Worm (Caenorhabditis elegans) whole organism, mixed stage, embryonic: ENCODE results near the gene K09F6.13.

ENCODE experiments used
- M03D4.4 ChIP-seq: sonication (generic microtip); optimal IDR thresholded peaks from 2 replicates; lab custom pipeline; 2017; ENCODE audit warnings: mild to moderate bottlenecking, missing genetic modification characterization, missing compliant biosample characterization
- blmp-1 ChIP-seq: fragments of 150-350 bp; optimal IDR thresholded peaks from 2 replicates; lab custom pipeline; 2014; ENCODE audit warnings: missing biosample characterization, missing genetic modification characterization
- ceh-39 ChIP-seq: fragments of 150-350 bp; optimal IDR thresholded peaks from 2 replicates; lab custom pipeline; 2014; ENCODE audit warnings: missing biosample characterization, missing genetic modification characterization
- ceh-43 ChIP-seq: fragments of 200-800 bp; sonication (Bioruptor generic); optimal IDR thresholded peaks from 2 replicates; lab custom pipeline; 2018; ENCODE audit warnings: mild to moderate bottlenecking, missing genetic modification characterization, moderate library complexity, missing compliant biosample characterization
- ceh-83 ChIP-seq: fragments of 200-800 bp; sonication (Bioruptor generic); optimal IDR thresholded peaks from 2 replicates; lab custom pipeline; 2018; ENCODE audit warnings: mild to moderate bottlenecking, missing genetic modification characterization, missing compliant biosample characterization
- ces-1 ChIP-seq: fragments of 150-350 bp; optimal IDR thresholded peaks from 2 replicates; lab custom pipeline; 2014; ENCODE audit warnings: missing biosample characterization, missing genetic modification reagents, missing genetic modification characterization
- cnd-1 ChIP-seq: fragments of 200-800 bp; sonication (Bioruptor generic); optimal IDR thresholded peaks from 2 replicates; lab custom pipeline; 2018; ENCODE audit warnings: mild to moderate bottlenecking, missing genetic modification characterization, missing compliant biosample characterization
- drap-1 ChIP-seq: fragments of 200-800 bp; sonication (Bioruptor generic); optimal IDR thresholded peaks from 3 replicates; lab custom pipeline; 2018; ENCODE audit warnings: mild to moderate bottlenecking, missing genetic modification characterization, missing compliant biosample characterization
- elt-1 ChIP-seq: sonication (generic microtip); optimal IDR thresholded peaks from 2 replicates; lab custom pipeline; 2017; ENCODE audit warnings: missing genetic modification characterization, mild to moderate bottlenecking, missing compliant biosample characterization, antibody characterized with exemption, moderate library complexity, borderline replicate concordance; ENCODE audit not compliant: insufficient read depth
- elt-3 ChIP-seq: fragments of 150-350 bp; optimal IDR thresholded peaks from 2 replicates; lab custom pipeline; 2014; ENCODE audit warnings: missing biosample characterization, missing genetic modification characterization
- flh-1 ChIP-seq: fragments of 200-800 bp; sonication (Bioruptor generic); optimal IDR thresholded peaks from 2 replicates; lab custom pipeline; 2018; ENCODE audit warnings: mild to moderate bottlenecking, missing genetic modification characterization, moderate library complexity, missing compliant biosample characterization
- ham-2 ChIP-seq: fragments of 200-800 bp; sonication (Bioruptor generic); optimal IDR thresholded peaks from 2 replicates; lab custom pipeline; 2018; ENCODE audit warnings: mild to moderate bottlenecking, missing genetic modification characterization, missing compliant biosample characterization
- lin-13 ChIP-seq: fragments of 150-350 bp; optimal IDR thresholded peaks from 2 replicates; lab custom pipeline; 2014; ENCODE audit warnings: missing biosample characterization, missing genetic modification characterization
- lin-32 ChIP-seq: fragments of 200-800 bp; sonication (Bioruptor generic); optimal IDR thresholded peaks from 2 replicates; lab custom pipeline; 2018; ENCODE audit warnings: mild to moderate bottlenecking, missing genetic modification characterization, missing compliant biosample characterization
- lsy-2 ChIP-seq: fragments of 150-350 bp; optimal IDR thresholded peaks from 2 replicates; lab custom pipeline; 2014; ENCODE audit warnings: missing biosample characterization, missing genetic modification characterization
- mab-5 ChIP-seq: fragments of 150-350 bp; optimal IDR thresholded peaks from 2 replicates; lab custom pipeline; 2014; ENCODE audit warnings: missing biosample characterization, missing genetic modification characterization
- mep-1 ChIP-seq: fragments of 150-350 bp; optimal IDR thresholded peaks from 2 replicates; lab custom pipeline; 2017; ENCODE audit warnings: missing biosample characterization, missing genetic modification reagents, missing genetic modification characterization, inconsistent platforms
- mls-2 ChIP-seq: sonication (generic microtip); optimal IDR thresholded peaks from 2 replicates; lab custom pipeline; 2016; ENCODE audit warnings: mild to moderate bottlenecking, missing genetic modification characterization, moderate library complexity, missing compliant biosample characterization
- nhr-2 ChIP-seq: fragments of 150-350 bp; optimal IDR thresholded peaks from 2 replicates; lab custom pipeline; 2014; ENCODE audit warnings: missing biosample characterization, missing genetic modification characterization
- nhr-28 ChIP-seq: fragments of 150-350 bp; optimal IDR thresholded peaks from 2 replicates; lab custom pipeline; 2014; ENCODE audit warnings: missing biosample characterization, missing genetic modification characterization
- nhr-76 ChIP-seq: sonication (generic microtip); optimal IDR thresholded peaks from 2 replicates; lab custom pipeline; 2017; ENCODE audit warnings: missing biosample characterization, missing genetic modification characterization
- pha-4 ChIP-seq: fragments of 150-350 bp; optimal IDR thresholded peaks from 2 replicates; lab custom pipeline; 2018; ENCODE audit warnings: missing biosample characterization, missing genetic modification reagents, missing genetic modification characterization
- snpc-4 ChIP-seq: fragments of 150-350 bp; optimal IDR thresholded peaks from 2 replicates; lab custom pipeline; 2014; ENCODE audit warnings: missing biosample characterization, missing genetic modification characterization
- sptf-1 ChIP-seq: sonication (generic microtip); optimal IDR thresholded peaks from 2 replicates; lab custom pipeline; 2017; ENCODE audit warnings: mild to moderate bottlenecking, missing genetic modification characterization, moderate library complexity, missing compliant biosample characterization
- tbx-8 ChIP-seq: fragments of 200-800 bp; sonication (Bioruptor generic); optimal IDR thresholded peaks from 2 replicates; lab custom pipeline; 2018; ENCODE audit warnings: mild to moderate bottlenecking, missing genetic modification characterization, moderate library complexity, missing compliant biosample characterization
- unc-120 ChIP-seq: sonication (generic microtip); optimal IDR thresholded peaks from 2 replicates; lab custom pipeline; 2017; ENCODE audit warnings: missing genetic modification characterization, missing compliant biosample characterization; ENCODE audit not compliant: poor library complexity, severe bottlenecking
- unc-39 ChIP-seq: fragments of 150-350 bp; optimal IDR thresholded peaks from 2 replicates; lab custom pipeline; 2014; ENCODE audit warnings: missing biosample characterization, missing genetic modification characterization
- unc-62 ChIP-seq: fragments of 150-350 bp; optimal IDR thresholded peaks from 2 replicates; lab custom pipeline; 2014; ENCODE audit warnings: missing biosample characterization, missing genetic modification reagents, missing genetic modification characterization
- zip-8 ChIP-seq: fragments of 150-350 bp; optimal IDR thresholded peaks from 2 replicates; lab custom pipeline; 2014; ENCODE audit warnings: missing biosample characterization, missing genetic modification characterization
- ztf-11 ChIP-seq: fragments of 150-350 bp; optimal IDR thresholded peaks from 2 replicates; lab custom pipeline; 2014; ENCODE audit warnings: missing biosample characterization, missing genetic modification characterization

Gene K09F6.13

DNA sequence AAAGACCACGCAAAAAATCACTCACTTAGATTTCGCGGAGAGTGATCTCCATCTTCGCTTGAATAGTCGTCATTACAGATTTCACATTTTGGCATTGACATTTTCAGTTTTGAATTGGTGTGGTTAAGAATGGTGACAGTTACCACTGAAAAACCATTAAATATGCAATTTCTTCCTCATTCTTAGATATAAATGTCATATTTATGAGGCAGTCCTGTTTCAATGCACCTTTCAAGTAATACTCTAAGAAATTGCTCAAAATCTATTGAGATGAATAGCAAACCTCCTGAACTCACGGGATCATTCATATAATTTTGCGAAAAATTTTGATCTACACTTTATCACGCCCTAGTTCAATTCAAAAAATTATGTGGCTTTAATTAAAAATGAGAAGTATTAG lies 3.1 kb downstream of the K09F6.13 start, which contains the start of gene K09F6.7:
TSS of gene K09F6.7 (minus strand) at position 101 of the 400 bp plus-strand sequence.
- TF ChIP-seq nhr-28 (tag; lab: Kevin White, UChicago) (no peak), mep-1 (tag; lab: Kevin White, UChicago) (no peak), ceh-43 (GFP tag; lab: Kevin White, UChicago) (no peak), ces-1 (GFP tag; lab: Kevin White, UChicago) (no peak), snpc-4 (tag; lab: Kevin White, UChicago) (no peak), M03D4.4 (tag; lab: Kevin White, UChicago) (no peak), ceh-83 (GFP tag; lab: Kevin White, UChicago) (no peak), tbx-8 (no peak), drap-1 (no peak), nhr-76 (no peak), zip-8 (tag; lab: Kevin White, UChicago) (no peak)
- TF ChIP-seq, all 35 proteins: peak for 0

DNA sequence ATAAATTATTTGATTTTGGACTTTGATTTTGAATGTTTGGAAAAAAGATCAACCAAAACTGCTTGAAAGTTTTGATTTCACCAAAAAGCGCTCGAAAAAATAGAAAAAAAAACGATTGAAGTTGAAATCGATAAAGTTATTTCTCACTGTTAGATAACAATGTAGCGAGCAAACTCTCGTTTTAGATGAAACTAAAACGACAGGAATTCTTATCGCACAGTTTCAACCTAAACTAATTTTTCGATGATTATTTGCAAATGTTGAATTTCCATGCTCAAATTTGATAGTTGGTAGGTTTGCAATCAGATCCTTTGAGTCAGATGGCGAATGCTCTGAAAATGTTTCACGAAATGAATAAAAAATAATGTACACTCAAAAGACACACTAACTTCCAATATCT lies 3.6 kb downstream of the K09F6.13 start:
- TF ChIP-seq unc-39 (no peak), ces-1 (GFP tag; lab: Kevin White, UChicago) (no peak), lin-13 (tag; lab: Kevin White, UChicago) (no peak), lin-32 (GFP tag; lab: Kevin White, UChicago) (no peak), M03D4.4 (tag; lab: Kevin White, UChicago) (no peak), ceh-83 (GFP tag; lab: Kevin White, UChicago) (no peak), tbx-8 (no peak), cnd-1 (tag; lab: Kevin White, UChicago) (no peak), ceh-43 (GFP tag; lab: Kevin White, UChicago) (no peak), unc-62 (GFP tag; lab: Kevin White, UChicago) (no peak), sptf-1 (tag; lab: Kevin White, UChicago) (no peak), elt-1 (tag; lab: Kevin White, UChicago) (no peak), pha-4 (tag; lab: Kevin White, UChicago) (no peak), zip-8 (tag; lab: Kevin White, UChicago) (no peak), blmp-1 (tag; lab: Kevin White, UChicago) (no peak), flh-1 (no peak), ztf-11 (tag; lab: Kevin White, UChicago) (no peak)

DNA sequence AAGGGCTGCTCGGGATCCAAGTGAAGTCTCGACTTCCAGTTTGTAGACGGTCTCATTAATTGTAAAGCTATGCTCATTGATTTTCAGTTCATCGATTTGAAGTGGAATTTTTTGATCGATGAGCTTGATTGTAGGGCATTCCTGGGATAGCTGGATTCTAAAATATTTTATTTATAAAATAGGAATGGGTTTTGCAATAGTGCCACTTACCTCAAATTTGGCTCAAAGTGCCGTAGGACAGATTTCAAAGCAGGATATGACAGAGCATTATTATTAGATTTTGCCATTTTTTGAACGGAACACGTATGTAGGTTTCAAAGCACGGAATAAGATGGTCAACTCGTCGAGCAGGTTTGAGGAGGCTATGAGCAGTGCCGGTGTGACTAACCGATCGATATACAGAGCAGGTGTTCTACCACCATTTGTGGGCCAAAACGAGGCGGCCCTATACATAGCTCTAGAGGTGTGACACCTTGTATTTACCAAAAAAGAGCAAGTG lies 7.0 kb downstream of the K09F6.13 start, which contains the start of gene fbxc-25:
TSS of gene fbxc-25 (minus strand) at position 449 of the 499 bp plus-strand sequence.
- TF ChIP-seq ceh-43 (GFP tag; lab: Kevin White, UChicago) (no peak), elt-1 (tag; lab: Kevin White, UChicago) (no peak), mls-2 (tag; lab: Kevin White, UChicago) (no peak), lsy-2 (no peak), nhr-2 (tag; lab: Kevin White, UChicago) (no peak), lin-13 (tag; lab: Kevin White, UChicago) (no peak), blmp-1 (tag; lab: Kevin White, UChicago) (no peak), unc-39 (no peak), unc-62 (GFP tag; lab: Kevin White, UChicago) (no peak), unc-120 (tag; lab: Kevin White, UChicago) (no peak), ham-2 (GFP tag; lab: Kevin White, UChicago) (no peak), nhr-28 (tag; lab: Kevin White, UChicago) (no peak), elt-3 (no peak), ztf-11 (tag; lab: Kevin White, UChicago) (no peak), cnd-1 (tag; lab: Kevin White, UChicago) (no peak), drap-1 (no peak)

DNA sequence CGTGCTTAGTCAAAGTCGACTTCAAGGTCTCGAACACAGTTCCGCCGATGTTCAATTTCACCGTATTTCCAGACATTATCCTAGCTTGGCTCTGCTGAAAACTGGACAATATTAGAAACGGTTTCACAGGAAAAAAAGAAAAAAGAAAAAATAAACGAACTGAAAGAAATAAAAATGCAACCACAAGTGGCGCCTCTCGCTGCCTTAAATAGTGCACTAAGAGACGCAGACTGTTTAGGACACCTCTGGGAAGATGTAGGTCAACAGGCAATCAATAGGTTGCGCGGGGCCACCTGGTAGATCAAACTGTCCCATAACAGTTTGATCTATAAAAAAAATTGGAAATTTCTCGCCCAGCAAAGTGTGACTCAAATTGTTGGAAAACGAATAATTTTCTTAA lies 9.8 kb downstream of the K09F6.13 start, which contains the start of gene B0281.4:
TSS of gene B0281.4 (minus strand) at position 101 of the 400 bp plus-strand sequence.
- TF ChIP-seq ham-2 (GFP tag; lab: Kevin White, UChicago) (no peak), ceh-43 (GFP tag; lab: Kevin White, UChicago) (no peak), mls-2 (tag; lab: Kevin White, UChicago) (no peak), pha-4 (tag; lab: Kevin White, UChicago) (no peak), mab-5 (tag; lab: Kevin White, UChicago) (no peak), unc-62 (GFP tag; lab: Kevin White, UChicago) (no peak), sptf-1 (tag; lab: Kevin White, UChicago) (no peak)

DNA sequence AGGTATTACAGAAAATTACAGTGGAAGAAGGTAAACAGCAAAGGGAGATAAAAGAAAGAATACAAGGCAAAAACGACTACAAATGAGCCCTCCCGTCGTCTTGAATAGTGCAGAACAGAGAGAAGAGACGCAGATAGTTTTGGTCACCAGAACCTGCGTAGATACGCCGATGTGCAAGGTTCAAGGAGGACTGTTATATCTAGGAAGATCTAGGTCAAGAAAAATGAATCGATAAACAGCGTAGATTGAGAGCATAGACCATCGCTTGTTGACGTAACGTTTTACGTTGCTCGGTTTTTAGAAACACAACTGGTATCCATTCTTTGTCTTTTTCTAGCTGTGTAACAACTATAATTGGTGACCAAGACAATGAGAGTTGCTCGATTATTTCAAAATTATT lies 11.9 kb downstream of the K09F6.13 start, which contains the start of gene B0281.5:
TSS of gene B0281.5 (minus strand) at position 101 of the 400 bp plus-strand sequence.
- TF ChIP-seq cnd-1 (tag; lab: Kevin White, UChicago) (no peak), unc-39 (no peak), tbx-8 (no peak), elt-3 (no peak), ceh-43 (GFP tag; lab: Kevin White, UChicago) (no peak), nhr-2 (tag; lab: Kevin White, UChicago) (peak; percentile 37), ceh-39 (tag; lab: Kevin White, UChicago) (peak; percentile 21), nhr-28 (tag; lab: Kevin White, UChicago) (no peak)
